Worm (Caenorhabditis elegans) whole organism, late embryonic: ENCODE measurements around the gene sym-4.

Experiments used
- C38D4.7 ChIP-seq: fragments of 200-800 bp; sonication (Bioruptor generic); optimal IDR thresholded peaks from 2 replicates; lab custom pipeline; 2018; ENCODE audit warnings: mild to moderate bottlenecking, missing genetic modification characterization, moderate library complexity, missing compliant biosample characterization
- F13H6.1 ChIP-seq: sonication (generic microtip); optimal IDR thresholded peaks from 2 replicates; lab custom pipeline; 2016; ENCODE audit warnings: missing genetic modification characterization, missing compliant biosample characterization
- K02D7.2 ChIP-seq: sonication (generic microtip); optimal IDR thresholded peaks from 2 replicates; lab custom pipeline; 2017; ENCODE audit warnings: mild to moderate bottlenecking, missing genetic modification characterization, missing compliant biosample characterization
- K09A11.1 ChIP-seq: sonication (generic microtip); optimal IDR thresholded peaks from 2 replicates; lab custom pipeline; 2017; ENCODE audit warnings: antibody characterized with exemption, mild to moderate bottlenecking, missing genetic modification characterization, missing compliant biosample characterization; ENCODE audit not compliant: insufficient read depth
- T23F11.4 ChIP-seq: fragments of 200-800 bp; sonication (Bioruptor generic); optimal IDR thresholded peaks from 2 replicates; lab custom pipeline; 2018; ENCODE audit warnings: mild to moderate bottlenecking, missing genetic modification characterization, missing compliant biosample characterization
- ahr-1 ChIP-seq: sonication (generic microtip); optimal IDR thresholded peaks from 2 replicates; lab custom pipeline; 2016; ENCODE audit warnings: missing genetic modification characterization, missing compliant biosample characterization
- ceh-18 ChIP-seq: sonication (generic microtip); optimal IDR thresholded peaks from 2 replicates; lab custom pipeline; 2016; ENCODE audit warnings: missing genetic modification characterization, missing compliant biosample characterization
- ceh-19 ChIP-seq: fragments of 200-800 bp; sonication (Bioruptor generic); optimal IDR thresholded peaks from 2 replicates; lab custom pipeline; 2018; ENCODE audit warnings: mild to moderate bottlenecking, missing genetic modification characterization, missing compliant biosample characterization
- ceh-22 ChIP-seq: sonication (generic microtip); optimal IDR thresholded peaks from 2 replicates; lab custom pipeline; 2017; ENCODE audit warnings: missing biosample characterization, missing genetic modification characterization
- ceh-31 ChIP-seq: sonication (generic microtip); optimal IDR thresholded peaks from 2 replicates; lab custom pipeline; 2016; ENCODE audit warnings: missing genetic modification characterization, missing compliant biosample characterization
- ceh-34 ChIP-seq: sonication (generic microtip); optimal IDR thresholded peaks from 2 replicates; lab custom pipeline; 2016; ENCODE audit warnings: mild to moderate bottlenecking, missing genetic modification characterization, missing compliant biosample characterization
- ceh-45 ChIP-seq: fragments of 200-800 bp; sonication (Bioruptor generic); IDR thresholded peaks from 2 replicates; pipeline ENCODE4 v1.3.6; 2022; ENCODE audit warnings: missing genetic modification reagents, missing genetic modification characterization, missing compliant biosample characterization
- ceh-48 ChIP-seq: sonication (generic microtip); optimal IDR thresholded peaks from 2 replicates; lab custom pipeline; 2016; ENCODE audit warnings: missing genetic modification characterization, inconsistent platforms, missing compliant biosample characterization
- ceh-6 ChIP-seq: fragments of 200-800 bp; sonication (Bioruptor generic); optimal IDR thresholded peaks from 2 replicates; lab custom pipeline; 2018; ENCODE audit warnings: mild to moderate bottlenecking, missing genetic modification characterization, missing compliant biosample characterization
- dve-1 ChIP-seq: sonication (generic microtip); optimal IDR thresholded peaks from 2 replicates; lab custom pipeline; 2017; ENCODE audit warnings: antibody characterized with exemption, mild to moderate bottlenecking, missing genetic modification characterization, missing compliant biosample characterization
- eyg-1 ChIP-seq: sonication (generic microtip); optimal IDR thresholded peaks from 2 replicates; lab custom pipeline; 2016; ENCODE audit warnings: missing genotype, missing genetic modification characterization, missing compliant biosample characterization
- fkh-6 ChIP-seq: sonication (generic microtip); optimal IDR thresholded peaks from 2 replicates; lab custom pipeline; 2016; ENCODE audit warnings: missing genetic modification characterization, missing compliant biosample characterization
- hlh-30 ChIP-seq: sonication (generic microtip); optimal IDR thresholded peaks from 2 replicates; lab custom pipeline; 2017; ENCODE audit warnings: antibody characterized with exemption, missing genetic modification characterization, missing compliant biosample characterization; ENCODE audit not compliant: insufficient read depth
- hlh-6 ChIP-seq: sonication (generic microtip); optimal IDR thresholded peaks from 2 replicates; lab custom pipeline; 2016; ENCODE audit warnings: missing genotype, missing genetic modification characterization, missing compliant biosample characterization
- hlh-8 ChIP-seq: sonication (generic microtip); optimal IDR thresholded peaks from 2 replicates; lab custom pipeline; 2016; ENCODE audit warnings: missing genotype, missing genetic modification characterization, missing compliant biosample characterization
- lin-11 ChIP-seq: fragments of 200-800 bp; sonication (Bioruptor generic); optimal IDR thresholded peaks from 2 replicates; lab custom pipeline; 2018; ENCODE audit warnings: mild to moderate bottlenecking, missing genetic modification characterization, missing compliant biosample characterization
- mec-3 ChIP-seq: sonication (generic microtip); optimal IDR thresholded peaks from 2 replicates; lab custom pipeline; 2016; ENCODE audit warnings: borderline replicate concordance, missing genetic modification characterization, missing compliant biosample characterization
- nfya-1 ChIP-seq: sonication (generic microtip); optimal IDR thresholded peaks from 2 replicates; lab custom pipeline; 2017; ENCODE audit warnings: missing genetic modification characterization, mild to moderate bottlenecking, missing compliant biosample characterization, antibody characterized with exemption, moderate library complexity
- nhr-232 ChIP-seq: sonication (generic microtip); optimal IDR thresholded peaks from 2 replicates; lab custom pipeline; 2016; ENCODE audit warnings: missing genetic modification characterization, missing compliant biosample characterization
- pag-3 ChIP-seq: sonication (generic microtip); optimal IDR thresholded peaks from 2 replicates; lab custom pipeline; 2016; ENCODE audit warnings: missing compliant biosample characterization, missing genetic modification characterization, borderline replicate concordance
- pros-1 ChIP-seq: fragments of 150-350 bp; optimal IDR thresholded peaks from 2 replicates; lab custom pipeline; 2014; ENCODE audit warnings: missing biosample characterization, missing genetic modification reagents, missing genetic modification characterization
- sox-2 ChIP-seq: fragments of 200-800 bp; sonication (Bioruptor generic); IDR thresholded peaks from 2 replicates; pipeline ENCODE4 v1.3.6; 2022; ENCODE audit warnings: missing genetic modification reagents, missing genetic modification characterization, missing compliant biosample characterization
- sox-4 ChIP-seq: sonication (generic microtip); optimal IDR thresholded peaks from 2 replicates; lab custom pipeline; 2017; ENCODE audit warnings: mild to moderate bottlenecking, missing genetic modification characterization, inconsistent platforms, missing compliant biosample characterization
- syd-9 ChIP-seq: sonication (generic microtip); optimal IDR thresholded peaks from 2 replicates; lab custom pipeline; 2016; ENCODE audit warnings: mild to moderate bottlenecking, missing genetic modification characterization, moderate library complexity, missing compliant biosample characterization
- tbx-2 ChIP-seq: sonication (generic microtip); optimal IDR thresholded peaks from 2 replicates; lab custom pipeline; 2016; ENCODE audit warnings: missing genetic modification characterization, missing compliant biosample characterization
- unc-42 ChIP-seq: sonication (generic microtip); optimal IDR thresholded peaks from 2 replicates; lab custom pipeline; 2016; ENCODE audit warnings: missing genotype, missing genetic modification characterization, missing compliant biosample characterization
- unc-55 ChIP-seq: sonication (generic microtip); optimal IDR thresholded peaks from 2 replicates; lab custom pipeline; 2017; ENCODE audit warnings: missing biosample characterization, missing genetic modification reagents, missing genetic modification characterization
- ztf-16 ChIP-seq: sonication (generic microtip); optimal IDR thresholded peaks from 2 replicates; lab custom pipeline; 2017; ENCODE audit warnings: missing genetic modification characterization, missing compliant biosample characterization

Gene sym-4

ce11 chrX:14147400-14147799, 22.0 kb downstream of the sym-4 start, which contains the start of gene akt-2:
Gene akt-2 (plus strand): TSS chrX:14147700.
- TF ChIP-seq ztf-16 (tag; lab: Kevin White, UChicago) (no peak), hlh-30 (no peak), ceh-31 (tag; lab: Kevin White, UChicago) (no peak)

- TF ChIP-seq ceh-48 (tag; lab: Kevin White, UChicago) (peak; percentile 6), ceh-34 (tag; lab: Kevin White, UChicago) (peak; percentile 7), K09A11.1 (peak; percentile 32), dve-1 (tag; lab: Kevin White, UChicago) (peak; percentile 14), pros-1 (tag; lab: Kevin White, UChicago) (peak; percentile 65), hlh-30 (peak; percentile 46), unc-42 (tag; lab: Kevin White, UChicago) (peak; percentile 28), T23F11.4 (no peak), nfya-1 (peak; percentile 48), ceh-31 (tag; lab: Kevin White, UChicago) (peak; percentile 22), ahr-1 (no peak), sox-4 (no peak), hlh-8 (tag; lab: Kevin White, UChicago) (no peak), tbx-2 (peak; percentile 42), ceh-18 (tag; lab: Kevin White, UChicago) (peak; percentile 75)
Measured at ce11 chrX:14146740-14147140, 22.7 kb downstream of the sym-4 start.

ce11 chrX:14145634-14146033, 23.8 kb downstream of the sym-4 start:
- TF ChIP-seq unc-55 (no peak), pag-3 (tag; lab: Kevin White, UChicago) (no peak), ztf-16 (tag; lab: Kevin White, UChicago) (no peak), syd-9 (tag; lab: Kevin White, UChicago) (no peak), ceh-45 (GFP tag; lab: Robert Waterston, UW) (no peak)

ce11 chrX:14141896-14142392, 27.5 kb downstream of the sym-4 start, which contains the start of gene ceh-89:
Gene ceh-89 (plus strand): TSS chrX:14141946.
- TF ChIP-seq sox-2 (GFP tag; lab: Robert Waterston, UW) (no peak), dve-1 (tag; lab: Kevin White, UChicago) (no peak), ceh-19 (GFP tag; lab: Kevin White, UChicago) (no peak), lin-11 (tag; lab: Kevin White, UChicago) (no peak), sox-4 (no peak)

ce11 chrX:14141344-14141841, 28.0 kb downstream of the sym-4 start:
- TF ChIP-seq unc-42 (tag; lab: Kevin White, UChicago) (peak; percentile 17), ceh-48 (tag; lab: Kevin White, UChicago) (peak; percentile 24), C38D4.7 (GFP tag; lab: Kevin White, UChicago) (no peak)

ce11 chrX:14140040-14140439, 29.4 kb downstream of the sym-4 start, which contains the start of gene nkat-1:
Gene nkat-1 (minus strand): TSS chrX:14140140.
- no peak for TF ChIP-seq ceh-18 (tag; lab: Kevin White, UChicago)
- TF ChIP-seq mec-3 (tag; lab: Kevin White, UChicago) = no peak
- TF ChIP-seq ceh-48 (tag; lab: Kevin White, UChicago) = no peak
- TF ChIP-seq ceh-45 (GFP tag; lab: Robert Waterston, UW) = no peak
- no peak for TF ChIP-seq tbx-2
- no peak for TF ChIP-seq ztf-16 (tag; lab: Kevin White, UChicago)
- TF ChIP-seq eyg-1 (tag; lab: Kevin White, UChicago) = no peak
- TF ChIP-seq K09A11.1 = no peak
- no peak for TF ChIP-seq K02D7.2 (tag; lab: Kevin White, UChicago)
- TF ChIP-seq syd-9 (tag; lab: Kevin White, UChicago) = no peak
- no peak for TF ChIP-seq T23F11.4
- TF ChIP-seq fkh-6 = no peak
- no peak for TF ChIP-seq ceh-6 (GFP tag; lab: Kevin White, UChicago)
- no peak for TF ChIP-seq ceh-22 (tag; lab: Kevin White, UChicago)
- TF ChIP-seq nhr-232 (tag; lab: Kevin White, UChicago) = no peak
- no peak for TF ChIP-seq F13H6.1
- TF ChIP-seq hlh-30 = no peak
- no peak for TF ChIP-seq hlh-6 (tag; lab: Kevin White, UChicago)
